Fruit fly (Drosophila melanogaster): ENCODE measurements around the gene Plp.

The Plp gene

DNA sequence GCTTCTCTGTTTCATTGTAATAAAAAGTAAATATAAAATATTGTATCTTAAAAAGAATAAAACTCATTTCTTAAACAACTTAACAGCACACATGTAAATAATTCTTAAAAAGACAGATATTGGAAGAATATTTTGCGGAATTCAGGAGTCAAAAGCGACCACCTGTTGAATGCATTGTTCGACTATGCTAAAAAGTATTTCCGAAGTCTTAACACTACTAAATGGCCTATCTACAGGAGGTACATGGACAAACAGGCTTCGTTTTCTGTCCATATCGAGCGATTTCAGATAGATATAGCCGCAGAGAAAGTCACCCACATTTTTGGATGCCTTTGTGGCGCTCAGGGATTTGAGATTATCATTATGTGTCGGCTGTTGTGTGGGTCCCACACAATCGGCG lies 48.6 kb upstream of the Plp start:
- TF ChIP-seq CG16779 (GFP tag; IDR thresholded peaks at IDR 0.05) (no peak), jumu (GFP tag; optimal IDR thresholded peaks at IDR 0.05) (no peak), Atf-2 (GFP tag; optimal IDR thresholded peaks at IDR 0.05) (no peak), kah (GFP tag; optimal IDR thresholded peaks at IDR 0.05) (peak; percentile 94), sc (optimal IDR thresholded peaks at IDR 0.05) (no peak), sc (GFP tag; optimal IDR thresholded peaks at IDR 0.05) (no peak), run (tag; optimal IDR thresholded peaks at IDR 0.05) (no peak), sens (GFP tag) (peak; percentile 48), fd96Cb (tag; optimal IDR thresholded peaks at IDR 0.05) (no peak), NC2β (GFP tag; optimal IDR thresholded peaks at IDR 0.05) (no peak), Neu2 (GFP tag; optimal IDR thresholded peaks at IDR 0.05; ENCODE audit: borderline replicate concordance) (peak; percentile 52), CG17328 (GFP tag; IDR thresholded peaks at IDR 0.05) (no peak), scrt (GFP tag; optimal IDR thresholded peaks at IDR 0.05) (peak; percentile 37)

DNA sequence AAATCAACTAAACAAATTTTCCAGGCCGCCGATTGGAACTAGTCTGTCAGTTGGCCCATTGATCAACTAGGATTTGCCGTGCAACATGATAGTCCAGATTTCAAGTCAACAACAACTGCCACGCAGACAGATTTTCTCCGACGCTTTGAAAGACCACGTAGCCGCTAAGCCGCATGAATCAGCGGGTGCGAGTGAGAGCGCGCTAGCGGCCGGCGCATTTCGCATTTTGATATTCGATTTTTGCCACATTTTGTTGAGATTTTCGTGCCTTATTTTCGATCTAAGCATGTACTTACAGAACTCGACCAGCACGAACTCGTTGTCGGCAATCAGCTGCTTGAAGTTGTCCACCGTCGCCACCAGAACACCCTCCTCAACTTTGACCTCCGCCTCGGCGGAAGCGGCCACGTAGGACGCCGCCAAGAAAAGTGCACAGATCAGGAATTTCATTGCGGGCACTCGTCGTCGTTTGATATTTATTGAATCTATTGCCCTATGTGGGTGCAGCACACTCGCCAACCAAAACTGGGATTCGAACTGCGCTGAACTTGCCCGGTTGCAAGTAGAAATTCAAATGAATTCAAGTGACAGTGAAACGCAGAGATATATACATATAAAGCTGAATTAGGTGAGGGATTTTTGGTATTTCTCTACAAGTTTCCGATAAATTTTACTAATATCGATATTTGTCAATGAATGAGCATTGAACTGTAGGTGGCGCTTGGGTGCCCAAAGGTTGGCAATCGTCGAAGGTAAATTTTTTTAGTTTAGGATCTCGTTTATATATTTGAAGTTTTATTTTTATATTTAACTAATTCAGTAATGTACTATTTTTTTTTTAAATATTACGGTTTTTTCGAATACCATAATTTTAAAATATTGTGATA lies 47.7 kb upstream of the Plp start, which contains the start of gene Pdi:
TSS of gene Pdi (minus strand) at position 837 of the 887 bp plus-strand sequence.
- TF ChIP-seq ind (GFP tag; optimal IDR thresholded peaks at IDR 0.05) = no peak
- TF ChIP-seq lab (GFP tag; optimal IDR thresholded peaks at IDR 0.05) = no peak
- peak; percentile 84 for TF ChIP-seq Xbp1 (GFP tag; optimal IDR thresholded peaks at IDR 0.05)
- peak; percentile 91 for TF ChIP-seq Med (GFP tag)
- TF ChIP-seq PHDP (tag; optimal IDR thresholded peaks at IDR 0.05) = peak; percentile 44
- peak; percentile 7 for TF ChIP-seq kay (GFP tag; optimal IDR thresholded peaks at IDR 0.05)
- no peak for TF ChIP-seq CG14667 (GFP tag; IDR thresholded peaks at IDR 0.05)
- peak; percentile 19 for TF ChIP-seq tx (GFP tag; optimal IDR thresholded peaks at IDR 0.05)
- peak; percentile 41 for TF ChIP-seq nerfin-1 (tag; optimal IDR thresholded peaks at IDR 0.05)
- peak; percentile 50 for TF ChIP-seq sug (tag; optimal IDR thresholded peaks at IDR 0.05)
- TF ChIP-seq CG15601 (tag; optimal IDR thresholded peaks at IDR 0.05) = peak; percentile 34
- no peak for TF ChIP-seq CG8359 (GFP tag; optimal IDR thresholded peaks at IDR 0.05; ENCODE audit: borderline replicate concordance)
- no peak for TF ChIP-seq H15 (GFP tag; IDR thresholded peaks at IDR 0.05)
- no peak for TF ChIP-seq Fer2 (tag; optimal IDR thresholded peaks at IDR 0.05)
- no peak for TF ChIP-seq CG5953 (GFP tag; IDR thresholded peaks at IDR 0.05)
- no peak for TF ChIP-seq CG12219 (GFP tag; optimal IDR thresholded peaks at IDR 0.05)
- peak; percentile 7 for TF ChIP-seq CG1792 (GFP tag; optimal IDR thresholded peaks at IDR 0.05)
- TF ChIP-seq shn (GFP tag; optimal IDR thresholded peaks at IDR 0.05) = peak; percentile 41
- peak; percentile 24 for TF ChIP-seq luna (GFP tag; optimal IDR thresholded peaks at IDR 0.05)
- TF ChIP-seq Tbp (GFP tag; optimal IDR thresholded peaks at IDR 0.05) = no peak
- no peak for TF ChIP-seq gcm (GFP tag; optimal IDR thresholded peaks at IDR 0.05)
- peak in 1 of 2 experiments; percentile 24 for TF ChIP-seq insv (GFP tag; optimal IDR thresholded peaks at IDR 0.05)
- no peak for TF ChIP-seq CHES-1-like (GFP tag; optimal IDR thresholded peaks at IDR 0.05)
- peak; percentile 52 for TF ChIP-seq HmgZ (tag; optimal IDR thresholded peaks at IDR 0.05)
- TF ChIP-seq Mes4 (GFP tag; optimal IDR thresholded peaks at IDR 0.05) = no peak
- no peak for TF ChIP-seq twi (tag; optimal IDR thresholded peaks at IDR 0.05)
- TF ChIP-seq CG16863 (GFP tag; optimal IDR thresholded peaks at IDR 0.05) = no peak
- no peak for TF ChIP-seq CG4404 (GFP tag; IDR thresholded peaks at IDR 0.05)
- no peak for TF ChIP-seq al (GFP tag; IDR thresholded peaks at IDR 0.05)
- TF ChIP-seq crp (GFP tag; optimal IDR thresholded peaks at IDR 0.05) = peak in 1 of 2 experiments; percentile 18
- TF ChIP-seq CG2120 (GFP tag; optimal IDR thresholded peaks at IDR 0.05) = peak; percentile 25
- peak; percentile 49; the same call in 2 of the 3 replicates for TF ChIP-seq vnd (GFP tag; IDR thresholded peaks at IDR 0.05; ENCODE audit: partially characterized antibody)
- TF ChIP-seq Xrp1 (GFP tag; IDR thresholded peaks at IDR 0.05) = no peak
- peak; percentile 88 for TF ChIP-seq CG13287 (GFP tag; IDR thresholded peaks at IDR 0.05; ENCODE audit: partially characterized antibody)
- peak; percentile 86 for TF ChIP-seq Ets65A (GFP tag)
- TF ChIP-seq pzg (GFP tag; optimal IDR thresholded peaks at IDR 0.05) = peak; percentile 87

Measured in whole organism, embryonic.